Fruit fly (Drosophila melanogaster) whole organism, embryonic: ENCODE measurements around the gene kel.
A peak's percentile ranks its signal among the peaks of the same experiment; 100 is the strongest.

Experiments
- Ada2b ChIP-seq: fragments of 200-800 bp; sonication (Bioruptor generic); IDR thresholded peaks from 2 replicates; pipeline ENCODE4 v1.3.6; 2022; ENCODE audit warnings: missing biosample characterization, missing genetic modification characterization
- Adf1 ChIP-seq: fragments of 200-800 bp; sonication (Bioruptor generic); IDR thresholded peaks from 2 replicates; pipeline ENCODE4 v1.3.6; 2022; ENCODE audit warnings: missing biosample characterization, missing genetic modification characterization
- CG10543 ChIP-seq: fragments of 200-800 bp; sonication (Bioruptor generic); optimal IDR thresholded peaks from 3 replicates; lab custom pipeline; 2017; ENCODE audit warnings: missing biosample characterization, mild to moderate bottlenecking, missing genetic modification characterization, moderate library complexity
- CG10654 ChIP-seq: fragments of 200-800 bp; sonication (Bioruptor generic); optimal IDR thresholded peaks from 2 replicates; lab custom pipeline; 2016; ENCODE audit warnings: missing biosample characterization, missing genetic modification characterization
- CG10979 ChIP-seq: fragments of 200-800 bp; sonication (Bioruptor generic); optimal IDR thresholded peaks from 2 replicates; lab custom pipeline; 2018; ENCODE audit warnings: missing biosample characterization, mild to moderate bottlenecking, missing genetic modification characterization, moderate library complexity
- CG11093 ChIP-seq: fragments of 200-800 bp; sonication (Bioruptor generic); IDR thresholded peaks from 3 replicates; pipeline ENCODE4 v1.3.6; 2022; ENCODE audit warnings: missing biosample characterization, missing genetic modification characterization
- CG11504 ChIP-seq: fragments of 200-800 bp; sonication (Bioruptor generic); optimal IDR thresholded peaks from 3 replicates; lab custom pipeline; 2019; ENCODE audit warnings: missing biosample characterization, mild to moderate bottlenecking, missing genetic modification characterization, moderate library complexity
- CG12071 ChIP-seq: fragments of 200-800 bp; sonication (Bioruptor generic); optimal IDR thresholded peaks from 3 replicates; lab custom pipeline; 2018; ENCODE audit warnings: missing biosample characterization, mild to moderate bottlenecking, missing genetic modification characterization
- CG13424 ChIP-seq: fragments of 200-800 bp; sonication (Bioruptor generic); optimal IDR thresholded peaks from 2 replicates; lab custom pipeline; 2019; ENCODE audit warnings: missing biosample characterization, mild to moderate bottlenecking, missing genetic modification characterization, moderate library complexity
- CG31224 ChIP-seq: fragments of 200-800 bp; sonication (Bioruptor generic); IDR thresholded peaks from 2 replicates; pipeline ENCODE4 v1.3.6; 2022; ENCODE audit warnings: missing biosample characterization, missing genetic modification characterization
- CG3163 ChIP-seq: fragments of 200-800 bp; sonication (Bioruptor generic); optimal IDR thresholded peaks from 3 replicates; lab custom pipeline; 2016; ENCODE audit warnings: missing biosample characterization, missing genetic modification characterization
- CG34376 ChIP-seq: fragments of 200-800 bp; sonication (Bioruptor generic); optimal IDR thresholded peaks from 2 replicates; lab custom pipeline; 2018; ENCODE audit warnings: missing biosample characterization, mild to moderate bottlenecking, missing genetic modification characterization
- CG3838 ChIP-seq: fragments of 200-800 bp; sonication (Bioruptor generic); optimal IDR thresholded peaks from 3 replicates; lab custom pipeline; 2016; ENCODE audit warnings: missing biosample characterization, missing genetic modification characterization
- CG4854 ChIP-seq: fragments of 200-800 bp; sonication (Bioruptor generic); optimal IDR thresholded peaks from 2 replicates; lab custom pipeline; 2016; ENCODE audit warnings: missing biosample characterization, missing genetic modification characterization, inconsistent platforms
- CG8388 ChIP-seq: fragments of 200-800 bp; sonication (Bioruptor generic); optimal IDR thresholded peaks from 2 replicates; lab custom pipeline; 2019; ENCODE audit warnings: missing biosample characterization, mild to moderate bottlenecking, missing genetic modification characterization, moderate library complexity
- CG8944 ChIP-seq: fragments of 200-800 bp; sonication (Bioruptor generic); optimal IDR thresholded peaks from 3 replicates; lab custom pipeline; 2016; ENCODE audit warnings: missing biosample characterization, missing genetic modification characterization
- CG9876 ChIP-seq: fragments of 200-800 bp; sonication (Bioruptor generic); optimal IDR thresholded peaks from 2 replicates; lab custom pipeline; 2016; ENCODE audit warnings: missing biosample characterization, missing genetic modification characterization
- CTCF ChIP-seq: fragments of 200-800 bp; sonication (Bioruptor generic); optimal IDR thresholded peaks from 2 replicates; lab custom pipeline; 2017; ENCODE audit warnings: missing biosample characterization, mild to moderate bottlenecking, missing genetic modification characterization, moderate library complexity
- Dbx ChIP-seq: fragments of 200-800 bp; sonication (Bioruptor generic); IDR thresholded peaks from 3 replicates; pipeline ENCODE4 v1.3.6; 2022; ENCODE audit warnings: missing biosample characterization, missing genetic modification characterization
- Drgx ChIP-seq: fragments of 200-800 bp; sonication (Bioruptor generic); IDR thresholded peaks from 2 replicates; pipeline ENCODE4 v1.3.6; 2022; ENCODE audit warnings: missing biosample characterization, missing genetic modification characterization
- ERR ChIP-seq: fragments of 200-800 bp; sonication (Bioruptor generic); optimal IDR thresholded peaks from 2 replicates; lab custom pipeline; 2016; ENCODE audit warnings: missing biosample characterization, missing genetic modification characterization
- Ets97D ChIP-seq: fragments of 200-800 bp; sonication (Bioruptor generic); optimal IDR thresholded peaks from 3 replicates; lab custom pipeline; 2016; ENCODE audit warnings: missing biosample characterization, missing genetic modification characterization
- Hand ChIP-seq: fragments of 200-800 bp; sonication (Bioruptor generic); optimal IDR thresholded peaks from 2 replicates; lab custom pipeline; 2017; ENCODE audit warnings: mild to moderate bottlenecking, missing biosample characterization, missing genetic modification reagents, missing genetic modification characterization
- Hmr ChIP-seq: fragments of 200-800 bp; sonication (Bioruptor generic); optimal IDR thresholded peaks from 3 replicates; lab custom pipeline; 2017; ENCODE audit warnings: mild to moderate bottlenecking, missing biosample characterization, missing genetic modification reagents, missing genetic modification characterization
- Hsf ChIP-seq: fragments of 200-800 bp; sonication (Bioruptor generic); optimal IDR thresholded peaks from 3 replicates; lab custom pipeline; 2016; ENCODE audit warnings: missing biosample characterization, missing genetic modification characterization
- NC2α ChIP-seq: fragments of 200-800 bp; sonication (Bioruptor generic); optimal IDR thresholded peaks from 2 replicates; lab custom pipeline; 2016; ENCODE audit warnings: missing biosample characterization, missing genetic modification characterization
- NFAT ChIP-seq: fragments of 200-800 bp; sonication (Bioruptor generic); IDR thresholded peaks from 2 replicates; pipeline ENCODE4 v1.3.6; 2022; ENCODE audit warnings: missing biosample characterization, missing genetic modification characterization
- Oli ChIP-seq: fragments of 200-800 bp; sonication (Bioruptor generic); optimal IDR thresholded peaks from 2 replicates; lab custom pipeline; 2018; ENCODE audit warnings: missing biosample characterization, mild to moderate bottlenecking, missing genetic modification characterization, moderate library complexity
- Ssrp ChIP-seq: fragments of 200-800 bp; sonication (Bioruptor generic); optimal IDR thresholded peaks from 2 replicates; lab custom pipeline; 2018; ENCODE audit warnings: missing biosample characterization, mild to moderate bottlenecking, missing genetic modification characterization, moderate library complexity
- Usf ChIP-seq: fragments of 200-800 bp; sonication (Bioruptor generic); optimal IDR thresholded peaks from 2 replicates; lab custom pipeline; 2017; ENCODE audit warnings: missing genotype, missing biosample characterization, missing genetic modification characterization
- Vsx1 ChIP-seq: fragments of 200-800 bp; sonication (Bioruptor generic); optimal IDR thresholded peaks from 2 replicates; lab custom pipeline; 2017; ENCODE audit warnings: missing biosample characterization, mild to moderate bottlenecking, missing genetic modification characterization, missing genetic modification reagents
- Xbp1 ChIP-seq: fragments of 200-800 bp; sonication (Bioruptor generic); optimal IDR thresholded peaks from 3 replicates; lab custom pipeline; 2016; ENCODE audit warnings: missing biosample characterization, mild to moderate bottlenecking, missing genetic modification characterization
- btn ChIP-seq: fragments of 200-800 bp; sonication (Bioruptor generic); optimal IDR thresholded peaks from 2 replicates; lab custom pipeline; 2016; ENCODE audit warnings: missing biosample characterization, missing genetic modification characterization
- chinmo ChIP-seq: fragments of 200-800 bp; sonication (Bioruptor generic); IDR thresholded peaks from 4 replicates; pipeline ENCODE4 v1.3.6; 2022; ENCODE audit warnings: missing biosample characterization, missing genetic modification characterization; ENCODE audit not compliant: partially characterized antibody
- croc ChIP-seq: fragments of 200-800 bp; sonication (Bioruptor generic); conservative IDR thresholded peaks from 3 replicates; pipeline ENCODE4 v1.3.6; 2022; ENCODE audit warnings: missing biosample characterization, missing genetic modification characterization
- crp ChIP-seq, 2 experiments: fragments of 200-800 bp; sonication (Bioruptor generic); optimal IDR thresholded peaks; 2 replicates in 1 of 2; 3 replicates in 1 of 2; lab custom pipeline; 2017; ENCODE audit warnings: missing biosample characterization in 2 of 2, missing genetic modification characterization in 2 of 2, mild to moderate bottlenecking in 1 of 2, moderate library complexity in 1 of 2
- dati ChIP-seq: fragments of 200-800 bp; sonication (Bioruptor generic); IDR thresholded peaks from 2 replicates; pipeline ENCODE4 v1.3.6; 2022; ENCODE audit warnings: missing biosample characterization, missing genetic modification characterization
- dimm ChIP-seq: fragments of 200-800 bp; sonication (Bioruptor generic); IDR thresholded peaks from 2 replicates; pipeline ENCODE4 v1.3.6; 2022; ENCODE audit warnings: missing biosample characterization, missing genetic modification characterization
- dmrt99B ChIP-seq: fragments of 200-800 bp; sonication (Bioruptor generic); optimal IDR thresholded peaks from 2 replicates; lab custom pipeline; 2018; ENCODE audit warnings: missing biosample characterization, mild to moderate bottlenecking, missing genetic modification characterization, moderate library complexity
- emc ChIP-seq: fragments of 200-800 bp; sonication (Bioruptor generic); optimal IDR thresholded peaks from 2 replicates; lab custom pipeline; 2016; ENCODE audit warnings: missing biosample characterization, missing genetic modification characterization
- exex ChIP-seq: fragments of 200-800 bp; sonication (Bioruptor generic); optimal IDR thresholded peaks from 4 replicates; lab custom pipeline; 2018; ENCODE audit warnings: missing biosample characterization, mild to moderate bottlenecking, missing genetic modification characterization, moderate library complexity
- fd96Cb ChIP-seq: fragments of 200-800 bp; sonication (Bioruptor generic); optimal IDR thresholded peaks from 2 replicates; lab custom pipeline; 2018; ENCODE audit warnings: missing biosample characterization, mild to moderate bottlenecking, missing genetic modification characterization, moderate library complexity
- gce ChIP-seq: fragments of 200-800 bp; sonication (Bioruptor generic); IDR thresholded peaks from 3 replicates; pipeline ENCODE4 v1.3.6; 2022; ENCODE audit warnings: missing biosample characterization, missing genetic modification characterization
- gfzf ChIP-seq: fragments of 200-800 bp; sonication (Bioruptor generic); optimal IDR thresholded peaks from 2 replicates; lab custom pipeline; 2016; ENCODE audit warnings: missing biosample characterization, mild to moderate bottlenecking, missing genetic modification characterization, moderate library complexity
- gt ChIP-seq: fragments of 200-800 bp; sonication (Bioruptor generic); IDR thresholded peaks from 2 replicates; pipeline ENCODE4 v1.3.6; 2022; ENCODE audit warnings: missing biosample characterization, missing genetic modification characterization
- kni ChIP-seq: fragments of 200-800 bp; sonication (Bioruptor generic); optimal IDR thresholded peaks from 3 replicates; lab custom pipeline; 2017; ENCODE audit warnings: mild to moderate bottlenecking, missing biosample characterization, missing genetic modification reagents, missing genetic modification characterization
- lov ChIP-seq, 2 experiments: fragments of 200-800 bp in 1 of 2; fragments of >200 bp in 1 of 2; sonication (Bioruptor generic) in 1 of 2; IDR thresholded peaks in 1 of 2; optimal IDR thresholded peaks in 1 of 2; 2 replicates in 1 of 2; 3 replicates in 1 of 2; pipeline versions ENCODE4 v1.3.6 to Lab custom; 2017 to 2022; ENCODE audit warnings: missing biosample characterization in 1 of 2, missing genetic modification characterization in 1 of 2
- pfk ChIP-seq: fragments of 200-800 bp; sonication (Bioruptor generic); optimal IDR thresholded peaks from 2 replicates; lab custom pipeline; 2018; ENCODE audit warnings: missing biosample characterization, mild to moderate bottlenecking, missing genetic modification characterization, moderate library complexity
- pnt ChIP-seq: fragments of 200-800 bp; sonication (Bioruptor generic); optimal IDR thresholded peaks from 3 replicates; lab custom pipeline; 2016; ENCODE audit warnings: missing biosample characterization, missing genetic modification characterization
- psq ChIP-seq: fragments of 200-800 bp; sonication (Bioruptor generic); optimal IDR thresholded peaks from 2 replicates; lab custom pipeline; 2017; ENCODE audit warnings: missing biosample characterization, missing genetic modification characterization
- ro ChIP-seq: fragments of 200-800 bp; sonication (Bioruptor generic); IDR thresholded peaks from 2 replicates; pipeline ENCODE4 v1.3.6; 2022; ENCODE audit warnings: missing biosample characterization, missing genetic modification characterization

Gene kel

DNA sequence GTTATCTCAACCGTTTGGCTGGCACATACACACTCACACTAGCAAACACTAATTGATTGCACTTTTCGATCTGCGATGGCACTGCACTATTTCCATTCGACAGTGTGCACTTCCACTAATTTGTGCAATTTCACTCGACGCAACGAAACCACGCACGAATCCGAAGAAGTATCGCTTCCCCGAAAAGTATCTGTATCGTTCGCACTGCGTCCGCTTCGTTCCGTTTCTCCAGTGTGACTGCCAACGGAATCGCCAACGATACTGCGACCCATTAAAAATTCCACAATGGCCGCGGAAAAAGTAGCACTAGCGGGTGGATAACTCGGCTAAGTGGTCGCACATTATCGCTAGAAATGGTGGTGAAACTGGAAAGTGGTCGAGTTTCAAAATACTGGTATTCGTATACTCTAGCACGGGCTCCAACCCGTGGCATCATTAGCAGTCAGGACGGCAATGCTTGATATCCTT, 14.3 kb upstream of the kel start, which contains the start of gene Socs36E (continued):
- TF ChIP-seq CG13424 (tag; lab: Kevin White, UChicago) (peak; percentile 29), CG10979 (tag; lab: Kevin White, UChicago) (peak; percentile 0), kni (GFP tag; lab: Kevin White, UChicago) (peak; percentile 37), Hsf (GFP tag; lab: Kevin White, UChicago) (peak; percentile 2), pfk (GFP tag; lab: Kevin White, UChicago) (peak; percentile 49), dati (GFP tag; lab: Robert Waterston, UW) (no peak), CG11093 (GFP tag; lab: Robert Waterston, UW) (no peak), CG31224 (GFP tag; lab: Robert Waterston, UW) (no peak), CG4854 (GFP tag; lab: Kevin White, UChicago) (no peak), croc (GFP tag; lab: Robert Waterston, UW) (no peak), gt (GFP tag; lab: Robert Waterston, UW) (no peak), pnt (peak; percentile 4), Oli (tag; lab: Kevin White, UChicago) (no peak), Vsx1 (no peak), CG3838 (no peak), btn (GFP tag; lab: Kevin White, UChicago) (no peak), crp (GFP tag; optimal IDR thresholded peaks at IDR 0.05; lab: Kevin White, UChicago) (no peak), CG34376 (GFP tag; lab: Kevin White, UChicago) (peak; percentile 42), Ada2b (GFP tag; lab: Robert Waterston, UW) (no peak), CG8388 (peak; percentile 23), Drgx (no peak), Ets97D (GFP tag; lab: Kevin White, UChicago) (peak; percentile 91), psq (GFP tag; lab: Kevin White, UChicago) (no peak), exex (peak; percentile 52), CG10654 (GFP tag; lab: Kevin White, UChicago) (no peak), CG9876 (GFP tag; lab: Kevin White, UChicago) (peak; percentile 13), Hmr (GFP tag; lab: Kevin White, UChicago) (peak; percentile 90), chinmo (peak; percentile 86; the same call in 2 of the 4 replicates), Dbx (GFP tag; lab: Robert Waterston, UW) (peak; percentile 64), gce (peak; percentile 53; the same call in 1 of the 3 replicates), ro (no peak), Hand (no peak), CG10543 (GFP tag; lab: Kevin White, UChicago) (no peak), emc (peak; percentile 24), lov (optimal IDR thresholded peaks at IDR 0.05; lab: Kevin White, UChicago) (no peak), lov (GFP tag; IDR thresholded peaks at IDR 0.05; lab: Robert Waterston, UW) (no peak), fd96Cb (tag; lab: Kevin White, UChicago) (no peak), CTCF (GFP tag; lab: Kevin White, UChicago) (peak; percentile 81), Usf (GFP tag; lab: Kevin White, UChicago) (no peak), CG11504 (peak; percentile 69), Xbp1 (GFP tag; lab: Kevin White, UChicago) (peak; percentile 43), CG8944 (peak; percentile 30), gfzf (GFP tag; lab: Kevin White, UChicago) (peak; percentile 100), ERR (peak; percentile 60), dmrt99B (tag; lab: Kevin White, UChicago) (no peak), NFAT (peak; percentile 67; the same call in 1 of the 2 replicates), dimm (GFP tag; lab: Robert Waterston, UW) (no peak), CG3163 (GFP tag; lab: Kevin White, UChicago) (peak; percentile 50), NC2α (GFP tag; lab: Kevin White, UChicago) (peak; percentile 42), Adf1 (peak; percentile 23; the same call in 1 of the 2 replicates), CG12071 (GFP tag; lab: Kevin White, UChicago) (no peak), Ssrp (tag; lab: Kevin White, UChicago) (no peak)
